Worm (Caenorhabditis elegans): ENCODE results near the gene srd-59.

DNA sequence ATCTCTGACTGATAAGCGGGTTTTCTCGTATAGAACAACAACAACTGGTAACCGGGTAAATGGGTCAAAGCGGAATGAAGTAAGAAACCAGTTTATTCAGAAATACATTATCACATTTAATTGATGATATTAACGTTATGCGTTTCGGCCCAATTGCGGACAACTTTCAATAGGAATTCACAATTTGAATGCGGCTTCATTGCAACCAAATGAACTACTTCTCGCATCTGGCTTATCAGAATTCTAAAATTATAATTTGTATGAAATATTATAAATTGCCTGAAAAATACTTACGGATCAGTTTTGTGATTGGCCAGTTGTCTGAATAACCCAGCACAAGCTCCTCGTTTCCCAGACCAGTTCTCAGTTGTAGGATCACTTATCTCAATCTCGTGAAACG is 36.8 kb upstream of the srd-59 start, which contains the start of gene col-36:
- TF ChIP-seq W03F9.2 (tag; optimal IDR thresholded peaks at IDR 0.05): no peak
- TF ChIP-seq him-1 (tag; optimal IDR thresholded peaks at IDR 0.05): no peak

Measured in whole organism, L4/young adult.